Worm (Caenorhabditis elegans) whole organism, L2 larva: ENCODE results near the gene srh-243.

ENCODE experiments used
- R02D3.7 ChIP-seq: fragments of 150-350 bp; optimal IDR thresholded peaks from 2 replicates; lab custom pipeline; 2014; ENCODE audit warnings: missing biosample characterization, missing genetic modification characterization
- mdl-1 ChIP-seq, 2 experiments: fragments of 150-350 bp in 1 of 2; sonication (generic microtip) in 1 of 2; optimal IDR thresholded peaks; 2 replicates each; lab custom pipeline; 2017; ENCODE audit warnings: missing biosample characterization in 2 of 2, missing genetic modification characterization in 2 of 2
- nhr-237 ChIP-seq: fragments of 150-350 bp; optimal IDR thresholded peaks from 2 replicates; lab custom pipeline; 2014; ENCODE audit warnings: missing biosample characterization, missing genetic modification characterization

- TF ChIP-seq R02D3.7 (tag; lab: Kevin White, UChicago): no peak
- no peak for TF ChIP-seq nhr-237
- no peak for TF ChIP-seq mdl-1 (tag; optimal IDR thresholded peaks at IDR 0.05; lab: Kevin White, UChicago)
These were observed 33.7 kb upstream of the srh-243 start, which contains the start of gene srj-45 for ce11 chrV:2836501-2836900.
